Fruit fly (Drosophila melanogaster): ENCODE results near the gene Neb-cGP.

Gene Neb-cGP

dm6 chrX:10463056-10463710, 2.6 kb downstream of the Neb-cGP start (continued):
- no peak for TF ChIP-seq CG11504 (tag; optimal IDR thresholded peaks at IDR 0.05)
- no peak for TF ChIP-seq CG18262 (tag; optimal IDR thresholded peaks at IDR 0.05)
- TF ChIP-seq Jarid2 (GFP tag; optimal IDR thresholded peaks at IDR 0.05), result no peak
- TF ChIP-seq CG5245 (GFP tag; optimal IDR thresholded peaks at IDR 0.05), result no peak
- TF ChIP-seq hth (optimal IDR thresholded peaks at IDR 0.05), result no peak
- no peak for TF ChIP-seq CG13424 (tag; optimal IDR thresholded peaks at IDR 0.05)
- TF ChIP-seq CG13624 (GFP tag; optimal IDR thresholded peaks at IDR 0.05), result peak; percentile 11
- peak; percentile 52 for TF ChIP-seq CG13287 (GFP tag; IDR thresholded peaks at IDR 0.05; ENCODE audit: partially characterized antibody)
- TF ChIP-seq bbx (GFP tag; IDR thresholded peaks at IDR 0.05; ENCODE audit: partially characterized antibody), result peak; percentile 70
- peak; percentile 31 for TF ChIP-seq slbo (GFP tag; IDR thresholded peaks at IDR 0.05)
- TF ChIP-seq dmrt99B (tag; optimal IDR thresholded peaks at IDR 0.05), result no peak
- TF ChIP-seq psq (GFP tag; optimal IDR thresholded peaks at IDR 0.05), result no peak
- TF ChIP-seq sd (tag; optimal IDR thresholded peaks at IDR 0.05), result no peak
- TF ChIP-seq CG8359 (GFP tag; optimal IDR thresholded peaks at IDR 0.05; ENCODE audit: borderline replicate concordance), result no peak
- peak; percentile 91 for TF ChIP-seq Ets97D (GFP tag; optimal IDR thresholded peaks at IDR 0.05)
- TF ChIP-seq gem (tag; optimal IDR thresholded peaks at IDR 0.05), result no peak
- TF ChIP-seq her (GFP tag; optimal IDR thresholded peaks at IDR 0.05), result peak; percentile 44
- TF ChIP-seq mld (GFP tag; IDR thresholded peaks at IDR 0.05; ENCODE audit: partially characterized antibody), result no peak
- peak; percentile 56; the same call in 1 of the 3 replicates for TF ChIP-seq ci (GFP tag; IDR thresholded peaks at IDR 0.05)
- no peak for TF ChIP-seq Ada2b (GFP tag; IDR thresholded peaks at IDR 0.05)
- no peak for TF ChIP-seq pan (optimal IDR thresholded peaks at IDR 0.05)
- TF ChIP-seq pan (GFP tag; optimal IDR thresholded peaks at IDR 0.05 in 1 of 2, IDR thresholded peaks at IDR 0.05 in 1 of 2), result no peak
- TF ChIP-seq CG10366 (GFP tag; IDR thresholded peaks at IDR 0.05), result no peak
- no peak for TF ChIP-seq z (GFP tag; IDR thresholded peaks at IDR 0.05)
- TF ChIP-seq chn (GFP tag; optimal IDR thresholded peaks at IDR 0.05), result no peak
- TF ChIP-seq CG12155 (GFP tag; optimal IDR thresholded peaks at IDR 0.05), result no peak
- peak; percentile 64 for TF ChIP-seq Med (GFP tag)
- 0 out of 3 replicates have a peak, but pooled peaks have one; percentile 19 for TF ChIP-seq zen2 (GFP tag; IDR thresholded peaks at IDR 0.05; ENCODE audit: partially characterized antibody)
- peak; percentile 28 for TF ChIP-seq CG8290 (GFP tag; optimal IDR thresholded peaks at IDR 0.05)
- peak in 1 of 2 experiments; percentile 28 for TF ChIP-seq CG8290 (tag; optimal IDR thresholded peaks at IDR 0.05)
- no peak for TF ChIP-seq NK7.1 (GFP tag; optimal IDR thresholded peaks at IDR 0.05)
- no peak for TF ChIP-seq Hr78 (GFP tag; optimal IDR thresholded peaks at IDR 0.05)
- no peak for TF ChIP-seq Dip2 (GFP tag; IDR thresholded peaks at IDR 0.05)
- TF ChIP-seq CG7372 (GFP tag; IDR thresholded peaks at IDR 0.05), result no peak
- no peak for TF ChIP-seq CG1529 (GFP tag; optimal IDR thresholded peaks at IDR 0.05)
- no peak for TF ChIP-seq CG10979 (tag; optimal IDR thresholded peaks at IDR 0.05)
- peak; percentile 88 for TF ChIP-seq Dref (GFP tag; IDR thresholded peaks at IDR 0.05)
- TF ChIP-seq PHDP (tag; optimal IDR thresholded peaks at IDR 0.05), result no peak
- peak; percentile 51; the same call in 2 of the 4 replicates for TF ChIP-seq Dll (GFP tag; IDR thresholded peaks at IDR 0.05; ENCODE audit: partially characterized antibody)
- peak; percentile 25 for TF ChIP-seq zfh2 (GFP tag; optimal IDR thresholded peaks at IDR 0.05)
- peak; percentile 45 for TF ChIP-seq CoRest (tag; optimal IDR thresholded peaks at IDR 0.05)
- no peak for TF ChIP-seq bcd (GFP tag; optimal IDR thresholded peaks at IDR 0.05)
- no peak for TF ChIP-seq gcm2 (GFP tag; optimal IDR thresholded peaks at IDR 0.05)
- peak; percentile 23 for TF ChIP-seq CG10267 (tag; optimal IDR thresholded peaks at IDR 0.05)
- TF ChIP-seq Mad (GFP tag; optimal IDR thresholded peaks at IDR 0.05), result no peak
- TF ChIP-seq Gsc (GFP tag; IDR thresholded peaks at IDR 0.05), result no peak
- no peak for TF ChIP-seq CG18011 (GFP tag; optimal IDR thresholded peaks at IDR 0.05)
- TF ChIP-seq tup (GFP tag; optimal IDR thresholded peaks at IDR 0.05), result no peak
- peak; percentile 61 for TF ChIP-seq CG17186 (GFP tag; optimal IDR thresholded peaks at IDR 0.05)
- TF ChIP-seq CG7357 (GFP tag; IDR thresholded peaks at IDR 0.05), result no peak
